Worm (Caenorhabditis elegans) whole organism, L3 larva: ENCODE results near the gene K02E7.4.
"Not testable (repeated sequence)": the region's sequence is repeated elsewhere in the genome, so short reads cannot be mapped to it uniquely, and the experiment has no call there.

ENCODE experiments used
- R02D3.7 ChIP-seq: fragments of 150-350 bp; optimal IDR thresholded peaks from 2 replicates; lab custom pipeline; 2014; ENCODE audit warnings: missing biosample characterization, missing genetic modification characterization
- ZK546.5 ChIP-seq: sonication (generic microtip); optimal IDR thresholded peaks from 2 replicates; lab custom pipeline; 2017; ENCODE audit warnings: missing biosample characterization, missing genetic modification characterization
- aly-2 ChIP-seq: fragments of 150-350 bp; optimal IDR thresholded peaks from 2 replicates; lab custom pipeline; 2014; ENCODE audit warnings: missing biosample characterization, missing genetic modification characterization
- ama-1 ChIP-seq: fragments of 150-350 bp; optimal IDR thresholded peaks from 2 replicates; lab custom pipeline; 2018
- ceh-16 ChIP-seq: sonication (generic microtip); optimal IDR thresholded peaks from 2 replicates; lab custom pipeline; 2017; ENCODE audit warnings: missing biosample characterization, missing genetic modification characterization
- ceh-28 ChIP-seq: fragments of 150-350 bp; optimal IDR thresholded peaks from 2 replicates; lab custom pipeline; 2014; ENCODE audit warnings: missing biosample characterization, missing genetic modification reagents, missing genetic modification characterization
- ceh-82 ChIP-seq: fragments of 150-350 bp; optimal IDR thresholded peaks from 2 replicates; lab custom pipeline; 2014; ENCODE audit warnings: missing biosample characterization, missing genetic modification characterization
- ceh-9 ChIP-seq: sonication (generic microtip); optimal IDR thresholded peaks from 2 replicates; lab custom pipeline; 2018; ENCODE audit warnings: missing biosample characterization, missing genetic modification characterization
- egl-27 ChIP-seq: sonication (generic microtip); optimal IDR thresholded peaks from 4 replicates; lab custom pipeline; 2017; ENCODE audit warnings: missing biosample characterization, missing genetic modification reagents, missing genetic modification characterization
- egl-5 ChIP-seq: fragments of 150-350 bp; optimal IDR thresholded peaks from 2 replicates; lab custom pipeline; 2017; ENCODE audit warnings: missing biosample characterization, missing genetic modification reagents, missing genetic modification characterization, inconsistent platforms
- elt-1 ChIP-seq: fragments of 150-350 bp; optimal IDR thresholded peaks from 2 replicates; lab custom pipeline; 2014; ENCODE audit warnings: missing biosample characterization, missing genetic modification characterization
- elt-2 ChIP-seq: sonication (generic microtip); optimal IDR thresholded peaks from 2 replicates; lab custom pipeline; 2016; ENCODE audit warnings: missing genetic modification reagents, mild to moderate bottlenecking, missing genetic modification characterization, missing compliant biosample characterization
- elt-3 ChIP-seq, 3 experiments: fragments of 150-350 bp in 1 of 3; sonication (generic microtip) in 2 of 3; optimal IDR thresholded peaks; 2 replicates in 2 of 3; 4 replicates in 1 of 3; lab custom pipeline; 2014 to 2017; ENCODE audit warnings: missing biosample characterization in 3 of 3, missing genetic modification characterization in 3 of 3
- fkh-10 ChIP-seq: sonication (generic microtip); optimal IDR thresholded peaks from 2 replicates; lab custom pipeline; 2017; ENCODE audit warnings: missing biosample characterization, missing genetic modification reagents, missing genetic modification characterization
- fos-1 ChIP-seq: fragments of 150-350 bp; optimal IDR thresholded peaks from 2 replicates; lab custom pipeline; 2014; ENCODE audit warnings: missing biosample characterization, missing genetic modification characterization
- hmg-11 ChIP-seq: sonication (generic microtip); optimal IDR thresholded peaks from 2 replicates; lab custom pipeline; 2016; ENCODE audit warnings: missing genetic modification characterization, missing compliant biosample characterization
- lin-15B ChIP-seq: fragments of 150-350 bp; optimal IDR thresholded peaks from 2 replicates; lab custom pipeline; 2014; ENCODE audit warnings: missing biosample characterization, missing genetic modification characterization
- lin-39 ChIP-seq: fragments of 150-350 bp; optimal IDR thresholded peaks from 2 replicates; lab custom pipeline; 2018; ENCODE audit warnings: missing biosample characterization, missing genetic modification reagents, missing genetic modification characterization
- lsy-12 ChIP-seq: sonication (generic microtip); optimal IDR thresholded peaks from 2 replicates; lab custom pipeline; 2016; ENCODE audit warnings: mild to moderate bottlenecking, missing genetic modification characterization, missing compliant biosample characterization
- mml-1 ChIP-seq: fragments of 150-350 bp; sonication (generic microtip); optimal IDR thresholded peaks from 3 replicates; lab custom pipeline; 2014; ENCODE audit warnings: missing biosample characterization, missing genetic modification characterization
- nhr-11 ChIP-seq: fragments of 150-350 bp; optimal IDR thresholded peaks from 2 replicates; lab custom pipeline; 2014; ENCODE audit warnings: missing biosample characterization, missing genetic modification characterization
- nhr-12 ChIP-seq: fragments of 150-350 bp; optimal IDR thresholded peaks from 2 replicates; lab custom pipeline; 2014; ENCODE audit warnings: missing biosample characterization, missing genetic modification characterization
- nhr-237 ChIP-seq: fragments of 150-350 bp; optimal IDR thresholded peaks from 2 replicates; lab custom pipeline; 2014; ENCODE audit warnings: missing biosample characterization, missing genetic modification characterization
- nhr-25 ChIP-seq: sonication (generic microtip); optimal IDR thresholded peaks from 2 replicates; lab custom pipeline; 2017; ENCODE audit warnings: missing biosample characterization, missing genetic modification characterization
- nhr-43 ChIP-seq: sonication (generic microtip); optimal IDR thresholded peaks from 2 replicates; lab custom pipeline; 2016; ENCODE audit warnings: mild to moderate bottlenecking, missing genetic modification characterization, missing compliant biosample characterization; ENCODE audit not compliant: poor library complexity, severe bottlenecking
- nhr-67 ChIP-seq: fragments of 150-350 bp; optimal IDR thresholded peaks from 2 replicates; lab custom pipeline; 2014; ENCODE audit warnings: missing biosample characterization, missing genetic modification characterization
- pha-4 ChIP-seq: fragments of 150-350 bp; optimal IDR thresholded peaks from 2 replicates; lab custom pipeline; 2014; ENCODE audit warnings: missing biosample characterization, missing genetic modification reagents, missing genetic modification characterization
- pqm-1 ChIP-seq: fragments of 150-350 bp; optimal IDR thresholded peaks from 2 replicates; lab custom pipeline; 2017; ENCODE audit warnings: missing biosample characterization, missing genetic modification characterization, inconsistent platforms
- sea-2 ChIP-seq: fragments of 150-350 bp; sonication (generic microtip); optimal IDR thresholded peaks from 4 replicates; lab custom pipeline; 2014; ENCODE audit warnings: missing biosample characterization, missing genetic modification reagents, missing genetic modification characterization
- snpc-4 ChIP-seq: fragments of 150-350 bp; optimal IDR thresholded peaks from 2 replicates; lab custom pipeline; 2014; ENCODE audit warnings: missing biosample characterization, missing genetic modification characterization
- unc-39 ChIP-seq: sonication (generic microtip); optimal IDR thresholded peaks from 4 replicates; lab custom pipeline; 2017; ENCODE audit warnings: missing biosample characterization, missing genetic modification characterization
- unc-62 ChIP-seq: fragments of 150-350 bp; sonication (generic microtip); optimal IDR thresholded peaks from 4 replicates; lab custom pipeline; 2014; ENCODE audit warnings: missing biosample characterization, missing genetic modification reagents, missing genetic modification characterization
- zag-1 ChIP-seq: fragments of 150-350 bp; optimal IDR thresholded peaks from 2 replicates; lab custom pipeline; 2014; ENCODE audit warnings: missing biosample characterization, missing genetic modification characterization
- ztf-11 ChIP-seq: fragments of 150-350 bp; optimal IDR thresholded peaks from 2 replicates; lab custom pipeline; 2014; ENCODE audit warnings: missing biosample characterization, missing genetic modification characterization
- ztf-4 ChIP-seq: fragments of 150-350 bp; optimal IDR thresholded peaks from 2 replicates; lab custom pipeline; 2014; ENCODE audit warnings: missing biosample characterization, missing genetic modification characterization

K02E7.4 gene

ce11 chrII:1072106-1072505 is at the start of gene K02E7.4:
Gene K02E7.4, plus strand, starts transcription at chrII:1072406.
- TF ChIP-seq fos-1 (tag; lab: Kevin White, UChicago): no peak
- TF ChIP-seq sea-2 (GFP tag; lab: Kevin White, UChicago): no peak
- no peak for TF ChIP-seq unc-62 (GFP tag; lab: Kevin White, UChicago)
- no peak for TF ChIP-seq elt-3 (tag; optimal IDR thresholded peaks at IDR 0.05; lab: Kevin White, UChicago)
- TF ChIP-seq unc-39 (tag; lab: Kevin White, UChicago): no peak
- no peak for TF ChIP-seq nhr-67
- TF ChIP-seq ceh-9 (tag; lab: Kevin White, UChicago): no peak
- no peak for TF ChIP-seq hmg-11 (tag; lab: Kevin White, UChicago)
- TF ChIP-seq lin-15B (tag; lab: Kevin White, UChicago): no peak
- TF ChIP-seq R02D3.7 (tag; lab: Kevin White, UChicago): no peak
- TF ChIP-seq nhr-237 (tag; lab: Kevin White, UChicago): no peak
- TF ChIP-seq mml-1 (tag; lab: Kevin White, UChicago): no peak
- TF ChIP-seq nhr-12 (tag; lab: Kevin White, UChicago): no peak
- TF ChIP-seq lin-39 (tag; lab: Kevin White, UChicago): no peak

- TF ChIP-seq ceh-28 (tag; lab: Kevin White, UChicago); elt-3 (tag; optimal IDR thresholded peaks at IDR 0.05; lab: Kevin White, UChicago); nhr-43 (tag; lab: Kevin White, UChicago): not testable (repeated sequence)
Observed at ce11 chrII:1024684-1025083, 47.5 kb upstream of the K02E7.4 start, which contains the start of gene btb-11. Gene btb-11, minus strand, starts transcription at chrII:1024784.

DNA sequence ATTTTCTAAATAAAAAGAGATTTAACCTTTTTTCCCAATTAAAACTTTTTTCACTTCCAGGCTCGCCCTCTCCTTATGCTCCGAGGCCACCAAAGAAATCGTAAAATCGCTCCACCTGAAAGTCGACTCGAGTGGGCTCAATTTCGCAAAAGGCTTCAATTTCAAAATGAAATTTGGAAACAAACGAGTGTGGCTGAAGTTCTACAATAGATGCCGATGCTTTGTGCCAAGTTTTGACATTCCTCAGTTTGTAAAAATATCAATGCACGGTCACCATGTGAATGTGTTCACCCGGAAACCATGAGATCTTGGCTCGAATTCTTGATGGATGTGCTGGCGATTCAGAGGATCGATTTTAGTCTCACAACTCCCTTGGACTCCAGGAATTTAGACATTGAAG is 45.5 kb upstream of the K02E7.4 start, which contains the start of gene M01D1.12:
M01D1.12 (plus strand) TSS at position 301 of the 400 bp plus-strand sequence.
- TF ChIP-seq nhr-67: no peak
- TF ChIP-seq unc-39 (tag; lab: Kevin White, UChicago): no peak
- TF ChIP-seq aly-2 (tag; lab: Kevin White, UChicago): no peak
- TF ChIP-seq nhr-12 (tag; lab: Kevin White, UChicago): no peak
- TF ChIP-seq fkh-10: no peak
- no peak for TF ChIP-seq egl-5 (tag; lab: Kevin White, UChicago)
- TF ChIP-seq pha-4 (tag; lab: Kevin White, UChicago): no peak
- TF ChIP-seq nhr-237 (tag; lab: Kevin White, UChicago): no peak
- no peak for TF ChIP-seq nhr-11 (tag; lab: Kevin White, UChicago)
- no peak for TF ChIP-seq ZK546.5 (tag; lab: Kevin White, UChicago)
- TF ChIP-seq lin-39 (tag; lab: Kevin White, UChicago): no peak

DNA sequence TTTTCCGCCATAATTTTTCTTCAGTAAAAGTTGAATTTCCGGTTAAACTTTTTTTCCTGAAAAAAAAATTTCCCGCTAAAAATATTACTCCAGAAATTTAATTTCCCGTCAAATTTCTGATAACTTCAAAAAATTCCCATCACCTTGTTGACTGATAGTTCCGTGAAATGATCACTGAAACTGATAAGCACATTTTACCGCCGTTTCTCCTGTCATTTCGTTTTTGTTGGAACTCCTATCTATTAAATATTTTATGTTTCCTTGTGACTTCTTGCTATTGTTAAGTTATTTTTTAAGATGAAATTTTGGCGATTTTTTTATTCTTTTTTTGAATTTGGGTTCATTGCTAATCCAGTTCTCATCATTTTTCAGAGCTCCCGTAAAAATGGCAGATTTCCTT is 43.6 kb upstream of the K02E7.4 start, which contains the start of gene math-34:
math-34 (plus strand) TSS at position 371 of the 400 bp plus-strand sequence.
- peak; percentile 71 for TF ChIP-seq elt-2
- no peak for TF ChIP-seq nhr-25 (tag; lab: Kevin White, UChicago)
- no peak for TF ChIP-seq unc-62 (GFP tag; lab: Kevin White, UChicago)
- TF ChIP-seq pha-4 (tag; lab: Kevin White, UChicago): peak; percentile 24
- TF ChIP-seq ceh-82 (tag; lab: Kevin White, UChicago): no peak

DNA sequence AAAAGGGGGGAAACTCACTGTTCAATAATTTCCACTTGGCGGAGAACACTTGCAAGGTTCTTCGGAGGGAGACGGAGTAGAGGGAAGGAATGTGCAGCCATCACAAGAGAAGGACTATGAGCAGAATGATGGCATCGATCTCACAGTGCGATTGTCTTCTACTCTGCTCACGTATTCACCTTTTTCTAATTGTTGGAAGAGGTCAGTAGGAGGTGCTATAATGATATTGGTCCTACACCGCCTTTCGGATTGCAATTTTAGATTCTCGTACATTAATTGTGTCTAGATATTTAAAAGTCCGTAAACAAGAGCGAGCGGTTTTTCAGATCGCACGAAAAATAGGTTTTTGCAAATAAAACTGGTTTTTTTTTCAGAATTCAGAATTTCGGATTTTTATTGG is 31.7 kb upstream of the K02E7.4 start, which contains the start of gene fbxb-39:
fbxb-39 (minus strand) TSS at position 101 of the 400 bp plus-strand sequence.
- TF ChIP-seq zag-1 (tag; lab: Kevin White, UChicago): no peak
- no peak for TF ChIP-seq elt-3 (tag; optimal IDR thresholded peaks at IDR 0.05; lab: Kevin White, UChicago)
- no peak for TF ChIP-seq ztf-4 (tag; lab: Kevin White, UChicago)
- TF ChIP-seq fkh-10: no peak

ce11 chrII:1042227-1042626 is 30.0 kb upstream of the K02E7.4 start, which contains the start of gene fbxb-41:
Gene fbxb-41, minus strand, starts transcription at chrII:1042327.
- TF ChIP-seq snpc-4 (tag; lab: Kevin White, UChicago) (no peak), fkh-10 (no peak), ceh-16 (tag; lab: Kevin White, UChicago) (no peak), elt-1 (no peak), elt-2 (no peak), nhr-25 (tag; lab: Kevin White, UChicago) (no peak), ceh-9 (tag; lab: Kevin White, UChicago) (no peak), nhr-43 (tag; lab: Kevin White, UChicago) (no peak), egl-27 (no peak), nhr-11 (tag; lab: Kevin White, UChicago) (no peak), fos-1 (tag; lab: Kevin White, UChicago) (no peak), ama-1 (lab: Kevin White, UChicago) (no peak), pha-4 (tag; lab: Kevin White, UChicago) (no peak), pqm-1 (no peak), ztf-11 (tag; lab: Kevin White, UChicago) (no peak), R02D3.7 (tag; lab: Kevin White, UChicago) (no peak), elt-3 (tag; optimal IDR thresholded peaks at IDR 0.05; lab: Kevin White, UChicago) (no peak), unc-39 (tag; lab: Kevin White, UChicago) (no peak), lsy-12 (tag; lab: Kevin White, UChicago) (no peak)
- TF ChIP-seq, all 47 proteins: peak for 0
